Worm (Caenorhabditis elegans): ENCODE results near the gene math-9.

DNA sequence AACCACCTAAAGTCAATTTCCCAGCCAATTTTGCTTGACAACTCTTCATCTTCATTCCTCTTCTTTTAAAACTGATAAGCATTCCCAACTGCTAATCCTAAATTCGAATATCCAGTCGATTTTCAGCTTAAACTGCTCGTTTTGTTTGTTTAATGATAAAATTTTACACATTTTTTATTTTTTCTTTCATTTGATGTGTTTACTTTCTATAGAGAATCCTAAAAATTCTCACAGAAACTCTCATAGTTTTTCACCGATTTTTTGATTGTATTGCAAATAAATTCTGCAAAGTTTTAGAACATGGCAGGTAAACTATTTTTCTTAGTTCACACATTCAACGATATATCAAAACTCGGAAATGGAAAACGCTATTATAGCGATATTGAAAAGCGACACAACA is 5.2 kb upstream of the math-9 start, which contains the start of gene math-25:
- no peak for TF ChIP-seq ceh-36 (tag; optimal IDR thresholded peaks at IDR 0.05)
- no peak for TF ChIP-seq pes-1 (GFP tag; IDR thresholded peaks at IDR 0.05)
- no peak for TF ChIP-seq flt-1 (GFP tag; IDR thresholded peaks at IDR 0.05)
- no peak for TF ChIP-seq ama-1 (optimal IDR thresholded peaks at IDR 0.05)
- TF ChIP-seq tbx-11 (GFP tag; IDR thresholded peaks at IDR 0.05) = no peak
